Fruit fly (Drosophila melanogaster) whole organism, embryonic: Measurements from ENCODE around the gene CG9837.

Experiments used
- B-H1 ChIP-seq: fragments of 200-800 bp; sonication (Bioruptor generic); IDR thresholded peaks from 3 replicates; pipeline ENCODE4 v1.3.6; 2022; ENCODE audit warnings: missing biosample characterization, missing genetic modification characterization
- BEAF-32 ChIP-seq: fragments of 200-800 bp; sonication (Bioruptor generic); optimal IDR thresholded peaks from 3 replicates; lab custom pipeline; 2017; ENCODE audit warnings: missing biosample characterization, missing genetic modification characterization, mild to moderate bottlenecking, moderate library complexity, missing genetic modification reagents
- Blimp-1 ChIP-seq: fragments of 200-800 bp; sonication (Bioruptor generic); optimal IDR thresholded peaks from 3 replicates; lab custom pipeline; 2018; ENCODE audit warnings: missing biosample characterization, missing genetic modification characterization, mild to moderate bottlenecking, moderate library complexity, missing genetic modification reagents
- CG10543 ChIP-seq: fragments of 200-800 bp; sonication (Bioruptor generic); optimal IDR thresholded peaks from 3 replicates; lab custom pipeline; 2017; ENCODE audit warnings: missing biosample characterization, mild to moderate bottlenecking, missing genetic modification characterization, moderate library complexity
- CG11723 ChIP-seq: fragments of 200-800 bp; sonication (Bioruptor generic); optimal IDR thresholded peaks from 2 replicates; lab custom pipeline; 2017; ENCODE audit warnings: missing biosample characterization, mild to moderate bottlenecking, missing genetic modification characterization
- CG13123 ChIP-seq: fragments of 200-800 bp; sonication (Bioruptor generic); optimal IDR thresholded peaks from 2 replicates; lab custom pipeline; 2016; ENCODE audit warnings: missing biosample characterization, missing genetic modification characterization
- CG13287 ChIP-seq: fragments of 200-800 bp; sonication (Bioruptor generic); IDR thresholded peaks from 2 replicates; pipeline ENCODE4 v1.3.6; 2022; ENCODE audit warnings: missing biosample characterization, missing genetic modification characterization; ENCODE audit not compliant: partially characterized antibody
- CG13775 ChIP-seq: fragments of 200-800 bp; sonication (Bioruptor generic); optimal IDR thresholded peaks from 3 replicates; lab custom pipeline; 2017; ENCODE audit warnings: missing biosample characterization, mild to moderate bottlenecking, missing genetic modification characterization
- CG18764 ChIP-seq: fragments of 200-800 bp; sonication (Bioruptor generic); optimal IDR thresholded peaks from 3 replicates; lab custom pipeline; 2016; ENCODE audit warnings: missing biosample characterization, missing genetic modification characterization
- CG2678 ChIP-seq: fragments of 200-800 bp; sonication (Bioruptor generic); optimal IDR thresholded peaks from 3 replicates; lab custom pipeline; 2019; ENCODE audit warnings: missing biosample characterization, mild to moderate bottlenecking, missing genetic modification characterization, moderate library complexity
- CG30403 ChIP-seq: fragments of 200-800 bp; sonication (Bioruptor generic); optimal IDR thresholded peaks from 3 replicates; lab custom pipeline; 2016; ENCODE audit warnings: missing biosample characterization, missing genetic modification characterization
- CG33557 ChIP-seq: fragments of 200-800 bp; sonication (Bioruptor generic); optimal IDR thresholded peaks from 2 replicates; lab custom pipeline; 2019; ENCODE audit warnings: missing biosample characterization, mild to moderate bottlenecking, missing genetic modification characterization, moderate library complexity
- CG34376 ChIP-seq: fragments of 200-800 bp; sonication (Bioruptor generic); optimal IDR thresholded peaks from 2 replicates; lab custom pipeline; 2018; ENCODE audit warnings: missing biosample characterization, mild to moderate bottlenecking, missing genetic modification characterization
- CG4328 ChIP-seq: fragments of 200-800 bp; sonication (Bioruptor generic); optimal IDR thresholded peaks from 3 replicates; lab custom pipeline; 2017; ENCODE audit warnings: missing biosample characterization, missing genetic modification reagents, missing genetic modification characterization
- CG4404 ChIP-seq: fragments of 200-800 bp; sonication (Bioruptor generic); IDR thresholded peaks from 2 replicates; pipeline ENCODE4 v1.3.6; 2022; ENCODE audit warnings: missing biosample characterization, missing genetic modification characterization
- CG6175 ChIP-seq: fragments of 200-800 bp; sonication (Bioruptor generic); IDR thresholded peaks from 3 replicates; pipeline ENCODE4 v1.3.6; 2022; ENCODE audit warnings: missing biosample characterization, missing genetic modification characterization
- CG7556 ChIP-seq: fragments of 200-800 bp; sonication (Bioruptor generic); optimal IDR thresholded peaks from 2 replicates; lab custom pipeline; 2017; ENCODE audit warnings: missing biosample characterization, mild to moderate bottlenecking, missing genetic modification characterization
- E2f2 ChIP-seq: fragments of 200-800 bp; sonication (Bioruptor generic); IDR thresholded peaks from 2 replicates; pipeline ENCODE4 v1.3.6; 2022; ENCODE audit warnings: missing biosample characterization, missing genetic modification characterization
- HLH4C ChIP-seq: fragments of 200-800 bp; sonication (Bioruptor generic); IDR thresholded peaks from 3 replicates; pipeline ENCODE4 v1.3.6; 2022; ENCODE audit warnings: missing biosample characterization, missing genetic modification characterization; ENCODE audit not compliant: partially characterized antibody
- Hr39 ChIP-seq: fragments of >200 bp; optimal IDR thresholded peaks from 2 replicates; lab custom pipeline; 2017
- MESR4 ChIP-seq: fragments of 200-800 bp; sonication (Bioruptor generic); optimal IDR thresholded peaks from 2 replicates; lab custom pipeline; 2018; ENCODE audit warnings: missing biosample characterization, mild to moderate bottlenecking, missing genetic modification characterization, moderate library complexity
- Med ChIP-seq: fragments of 200-800 bp; sonication (Bioruptor generic); peaks from one replicate; lab custom pipeline; 2016; ENCODE audit warnings: missing biosample characterization, missing genetic modification characterization, mild to moderate bottlenecking, inconsistent platforms, moderate library complexity
- Neu2 ChIP-seq: fragments of 200-800 bp; sonication (Bioruptor generic); optimal IDR thresholded peaks from 3 replicates; lab custom pipeline; 2016; ENCODE audit warnings: missing biosample characterization, missing genetic modification characterization, borderline replicate concordance
- Nf-YB ChIP-seq: fragments of 200-800 bp; sonication (Bioruptor generic); optimal IDR thresholded peaks from 3 replicates; lab custom pipeline; 2019; ENCODE audit warnings: missing biosample characterization, mild to moderate bottlenecking, missing genetic modification characterization, moderate library complexity
- Ptx1 ChIP-seq: fragments of 200-800 bp; sonication (Bioruptor generic); IDR thresholded peaks from 2 replicates; pipeline ENCODE4 v1.3.6; 2022; ENCODE audit warnings: missing biosample characterization, missing genetic modification characterization
- bbx ChIP-seq: fragments of 200-800 bp; sonication (Bioruptor generic); IDR thresholded peaks from 2 replicates; pipeline ENCODE4 v1.3.6; 2022; ENCODE audit warnings: missing biosample characterization, missing genetic modification characterization; ENCODE audit not compliant: partially characterized antibody
- cg ChIP-seq: fragments of 200-800 bp; sonication (Bioruptor generic); optimal IDR thresholded peaks from 3 replicates; lab custom pipeline; 2019; ENCODE audit warnings: missing biosample characterization, mild to moderate bottlenecking, missing genetic modification characterization, moderate library complexity
- chinmo ChIP-seq: fragments of 200-800 bp; sonication (Bioruptor generic); IDR thresholded peaks from 4 replicates; pipeline ENCODE4 v1.3.6; 2022; ENCODE audit warnings: missing biosample characterization, missing genetic modification characterization; ENCODE audit not compliant: partially characterized antibody
- gcm2 ChIP-seq: fragments of 200-800 bp; sonication (Bioruptor generic); optimal IDR thresholded peaks from 2 replicates; lab custom pipeline; 2016; ENCODE audit warnings: missing biosample characterization, missing genetic modification characterization
- gro ChIP-seq: fragments of 200-800 bp; sonication (Bioruptor generic); optimal IDR thresholded peaks from 2 replicates; lab custom pipeline; 2016; ENCODE audit warnings: missing biosample characterization, missing genetic modification characterization
- mirr ChIP-seq: fragments of 200-800 bp; sonication (Bioruptor generic); optimal IDR thresholded peaks from 3 replicates; lab custom pipeline; 2018; ENCODE audit warnings: missing biosample characterization, mild to moderate bottlenecking, missing genetic modification characterization
- otp ChIP-seq: fragments of 200-800 bp; sonication (Bioruptor generic); IDR thresholded peaks from 3 replicates; pipeline ENCODE4, ENCODE4 v1.3.6; 2022; ENCODE audit warnings: missing biosample characterization, missing genetic modification characterization
- sisA ChIP-seq: fragments of 200-800 bp; sonication (Bioruptor generic); IDR thresholded peaks from 2 replicates; pipeline ENCODE4 v1.3.6; 2022; ENCODE audit warnings: missing biosample characterization, missing genetic modification characterization
- sna ChIP-seq: fragments of 200-800 bp; sonication (Bioruptor generic); IDR thresholded peaks from 2 replicates; pipeline ENCODE4 v1.3.6; 2022; ENCODE audit warnings: missing biosample characterization, missing genetic modification characterization; ENCODE audit not compliant: partially characterized antibody
- sqz ChIP-seq: fragments of 200-800 bp; sonication (Bioruptor generic); optimal IDR thresholded peaks from 3 replicates; lab custom pipeline; 2018; ENCODE audit warnings: missing biosample characterization, mild to moderate bottlenecking, missing genetic modification characterization
- sug ChIP-seq: fragments of 200-800 bp; optimal IDR thresholded peaks from 2 replicates; lab custom pipeline; 2019; ENCODE audit warnings: missing biosample characterization, mild to moderate bottlenecking, missing genetic modification characterization, moderate library complexity

The CG9837 gene

dm6 chr3R:8823761-8824499 lies 10.6 kb upstream of the CG9837 start, which contains the start of the genes IscU and CG8379 (continued):
- no peak for TF ChIP-seq Hr39 (lab: Kevin White, UChicago)
- TF ChIP-seq HLH4C (GFP tag; lab: Robert Waterston, UW), result peak; percentile 37; the same call in 2 of the 3 replicates
- TF ChIP-seq sqz, result no peak
- no peak for TF ChIP-seq CG6175 (GFP tag; lab: Robert Waterston, UW)
- peak; percentile 71 for TF ChIP-seq MESR4 (GFP tag; lab: Kevin White, UChicago)
- no peak for TF ChIP-seq CG2678 (tag; lab: Kevin White, UChicago)
- no peak for TF ChIP-seq otp (GFP tag; lab: Robert Waterston, UW)
- no peak for TF ChIP-seq Ptx1 (GFP tag; lab: Robert Waterston, UW)
- TF ChIP-seq bbx (GFP tag; lab: Robert Waterston, UW), result no peak
- TF ChIP-seq E2f2 (GFP tag; lab: Robert Waterston, UW), result peak; percentile 32; the same call in 1 of the 2 replicates
- TF ChIP-seq CG13775, result peak; percentile 29
- no peak for TF ChIP-seq gcm2 (GFP tag; lab: Kevin White, UChicago)
- TF ChIP-seq CG7556, result no peak
- peak; percentile 73 for TF ChIP-seq sna
- no peak for TF ChIP-seq Nf-YB (GFP tag; lab: Kevin White, UChicago)
- TF ChIP-seq CG30403, result no peak
- no peak for TF ChIP-seq CG13123
- no peak for TF ChIP-seq CG18764 (GFP tag; lab: Kevin White, UChicago)
- TF ChIP-seq sisA, result no peak
- TF ChIP-seq B-H1 (GFP tag; lab: Robert Waterston, UW), result no peak

- TF ChIP-seq B-H1 (GFP tag; lab: Robert Waterston, UW) (no peak), CG33557 (GFP tag; lab: Kevin White, UChicago) (no peak), BEAF-32 (GFP tag; lab: Kevin White, UChicago) (no peak), CG4328 (no peak), CG11723 (GFP tag; lab: Kevin White, UChicago) (no peak), Neu2 (GFP tag; lab: Kevin White, UChicago) (no peak), CG13287 (no peak), Med (peak; percentile 36)
Observed at dm6 chr3R:8822919-8823318, 9.5 kb upstream of the CG9837 start.

dm6 chr3R:8821623-8822022 lies 8.2 kb upstream of the CG9837 start, which contains the start of gene CG8369:
Gene CG8369 (plus strand): TSS chr3R:8822008.
- TF ChIP-seq Med, result peak; percentile 15
- peak; percentile 54 for TF ChIP-seq CG34376 (GFP tag; lab: Kevin White, UChicago)
- peak; percentile 48 for TF ChIP-seq cg (GFP tag; lab: Kevin White, UChicago)
- TF ChIP-seq CG4404 (GFP tag; lab: Robert Waterston, UW), result no peak
- TF ChIP-seq sug, result peak; percentile 2
- TF ChIP-seq CG10543 (GFP tag; lab: Kevin White, UChicago), result peak; percentile 17
- TF ChIP-seq chinmo (GFP tag; lab: Robert Waterston, UW), result peak; percentile 48; the same call in 1 of the 4 replicates
- TF ChIP-seq Blimp-1 (GFP tag; lab: Kevin White, UChicago), result no peak
- TF ChIP-seq mirr (GFP tag; lab: Kevin White, UChicago), result peak; percentile 24
- 0 out of 2 replicates have a peak, but pooled peaks have one; percentile 22 for TF ChIP-seq E2f2 (GFP tag; lab: Robert Waterston, UW)
- TF ChIP-seq gro (GFP tag; lab: Kevin White, UChicago), result no peak
